Fruit fly (Drosophila melanogaster): Measurements from ENCODE around the gene CCT2.

The CCT2 gene

DNA sequence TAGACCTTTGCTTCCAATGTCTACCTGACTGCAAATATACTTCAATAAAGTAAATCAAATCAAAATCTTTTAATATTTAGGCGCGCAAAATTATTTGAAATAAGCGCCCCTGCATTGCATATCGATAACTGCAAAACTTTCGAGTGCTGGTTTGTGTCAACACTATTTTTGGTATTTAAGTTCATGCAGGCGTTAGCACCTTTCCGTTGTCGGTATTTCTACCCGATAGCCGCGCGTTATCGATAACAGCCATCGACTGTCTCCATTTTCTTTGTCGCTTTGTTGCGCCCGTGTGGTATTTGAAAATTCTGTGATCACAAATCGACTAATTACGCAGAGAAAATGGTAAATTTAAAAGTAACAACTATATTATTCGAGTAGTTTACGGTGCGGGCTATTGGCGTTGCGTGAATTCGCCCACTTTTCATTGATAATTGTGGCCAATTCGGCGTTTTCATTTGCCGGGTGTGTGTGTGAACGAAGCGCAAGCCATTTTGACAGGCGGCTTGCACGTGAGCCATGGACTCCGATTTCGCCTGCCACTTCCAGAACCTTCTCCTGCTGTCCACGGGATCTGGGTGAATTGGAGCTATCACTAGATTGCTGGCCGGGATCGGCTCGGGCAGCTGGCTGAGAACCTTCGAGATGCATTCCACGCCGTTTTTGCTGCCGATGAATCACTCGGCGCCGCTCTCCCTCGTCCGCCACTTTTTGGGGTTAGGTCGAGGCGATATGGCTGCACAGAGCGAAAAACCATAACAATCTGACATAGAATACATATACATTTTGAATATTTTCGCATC is at the start of gene CCT2 (continued):
- TF ChIP-seq unc-4 (GFP tag; IDR thresholded peaks at IDR 0.05; ENCODE audit: partially characterized antibody) (peak; percentile 70), gro (GFP tag; optimal IDR thresholded peaks at IDR 0.05) (no peak), CG13296 (GFP tag; optimal IDR thresholded peaks at IDR 0.05) (no peak), CG6272 (GFP tag; IDR thresholded peaks at IDR 0.05) (no peak), Sry-δ (GFP tag; optimal IDR thresholded peaks at IDR 0.05) (peak; percentile 80), Gsc (GFP tag; IDR thresholded peaks at IDR 0.05) (no peak), dmrt11E (tag; optimal IDR thresholded peaks at IDR 0.05) (no peak), Bdp1 (GFP tag; optimal IDR thresholded peaks at IDR 0.05) (no peak), CG11247 (GFP tag; IDR thresholded peaks at IDR 0.05) (no peak), CG17328 (GFP tag; IDR thresholded peaks at IDR 0.05) (no peak), CG4854 (GFP tag; optimal IDR thresholded peaks at IDR 0.05) (no peak), CG5953 (GFP tag; IDR thresholded peaks at IDR 0.05) (no peak), CG11723 (GFP tag; optimal IDR thresholded peaks at IDR 0.05) (no peak), jing (GFP tag; optimal IDR thresholded peaks at IDR 0.05) (no peak), Doc3 (GFP tag; IDR thresholded peaks at IDR 0.05; ENCODE audit: partially characterized antibody) (no peak), CG3995 (GFP tag; optimal IDR thresholded peaks at IDR 0.05) (no peak), Pdp1 (GFP tag; optimal IDR thresholded peaks at IDR 0.05) (no peak), sens-2 (GFP tag; IDR thresholded peaks at IDR 0.05) (no peak), Xrp1 (GFP tag; IDR thresholded peaks at IDR 0.05) (no peak), Eip74EF (GFP tag; optimal IDR thresholded peaks at IDR 0.05) (no peak), Blimp-1 (GFP tag; optimal IDR thresholded peaks at IDR 0.05) (no peak), CG10366 (GFP tag; IDR thresholded peaks at IDR 0.05) (no peak), Ssrp (tag; optimal IDR thresholded peaks at IDR 0.05) (no peak), CG18599 (GFP tag; optimal IDR thresholded peaks at IDR 0.05) (no peak), Chrac-16 (GFP tag; optimal IDR thresholded peaks at IDR 0.05) (no peak), amos (GFP tag; IDR thresholded peaks at IDR 0.05; ENCODE audit: partially characterized antibody) (peak; percentile 70), CG4424 (GFP tag; optimal IDR thresholded peaks at IDR 0.05) (no peak), Awh (GFP tag; IDR thresholded peaks at IDR 0.05) (no peak), Med (GFP tag) (peak; percentile 75), danr (GFP tag; IDR thresholded peaks at IDR 0.05) (no peak), Antp (GFP tag; optimal IDR thresholded peaks at IDR 0.05) (no peak), CG3407 (GFP tag; optimal IDR thresholded peaks at IDR 0.05) (no peak), CG30403 (GFP tag; optimal IDR thresholded peaks at IDR 0.05) (no peak), CG8281 (tag; optimal IDR thresholded peaks at IDR 0.05) (no peak), disco-r (GFP tag; optimal IDR thresholded peaks at IDR 0.05) (no peak), sd (tag; optimal IDR thresholded peaks at IDR 0.05) (no peak), exex (tag; optimal IDR thresholded peaks at IDR 0.05) (no peak), CG14965 (GFP tag; optimal IDR thresholded peaks at IDR 0.05; ENCODE audit: borderline replicate concordance) (no peak), CG7839 (tag; optimal IDR thresholded peaks at IDR 0.05) (no peak), maf-S (GFP tag; optimal IDR thresholded peaks at IDR 0.05) (no peak), mam (GFP tag; optimal IDR thresholded peaks at IDR 0.05) (no peak), Max (GFP tag; optimal IDR thresholded peaks at IDR 0.05) (no peak), CG16779 (GFP tag; IDR thresholded peaks at IDR 0.05) (no peak), CG9817 (tag; optimal IDR thresholded peaks at IDR 0.05) (no peak), klu (GFP tag; IDR thresholded peaks at IDR 0.05) (no peak), cato (GFP tag; optimal IDR thresholded peaks at IDR 0.05; ENCODE audit: borderline replicate concordance) (no peak), CG4820 (GFP tag; optimal IDR thresholded peaks at IDR 0.05) (no peak), CG12744 (GFP tag; optimal IDR thresholded peaks at IDR 0.05) (no peak), Fer2 (tag; optimal IDR thresholded peaks at IDR 0.05) (no peak)
